Worm (Caenorhabditis elegans) whole organism, late embryonic: ENCODE measurements around the gene F14F8.9.

ENCODE experiments used
- ahr-1 ChIP-seq: sonication (generic microtip); optimal IDR thresholded peaks from 2 replicates; lab custom pipeline; 2016; ENCODE audit warnings: missing genetic modification characterization, missing compliant biosample characterization
- ceh-22 ChIP-seq: sonication (generic microtip); optimal IDR thresholded peaks from 2 replicates; lab custom pipeline; 2017; ENCODE audit warnings: missing biosample characterization, missing genetic modification characterization
- ceh-30 ChIP-seq: fragments of 150-350 bp; optimal IDR thresholded peaks from 2 replicates; lab custom pipeline; 2014; ENCODE audit warnings: missing biosample characterization, missing genetic modification characterization
- ceh-31 ChIP-seq: sonication (generic microtip); optimal IDR thresholded peaks from 2 replicates; lab custom pipeline; 2016; ENCODE audit warnings: missing genetic modification characterization, missing compliant biosample characterization
- ceh-34 ChIP-seq: sonication (generic microtip); optimal IDR thresholded peaks from 2 replicates; lab custom pipeline; 2016; ENCODE audit warnings: mild to moderate bottlenecking, missing genetic modification characterization, missing compliant biosample characterization
- ceh-45 ChIP-seq: fragments of 200-800 bp; sonication (Bioruptor generic); IDR thresholded peaks from 2 replicates; pipeline ENCODE4 v1.3.6; 2022; ENCODE audit warnings: missing genetic modification reagents, missing genetic modification characterization, missing compliant biosample characterization
- nhr-11 ChIP-seq: fragments of 150-350 bp; optimal IDR thresholded peaks from 2 replicates; lab custom pipeline; 2014; ENCODE audit warnings: missing biosample characterization, missing genetic modification characterization
- pag-3 ChIP-seq: sonication (generic microtip); optimal IDR thresholded peaks from 2 replicates; lab custom pipeline; 2016; ENCODE audit warnings: missing compliant biosample characterization, missing genetic modification characterization, borderline replicate concordance
- pha-4 ChIP-seq: fragments of 150-350 bp; optimal IDR thresholded peaks from 2 replicates; lab custom pipeline; 2018; ENCODE audit warnings: missing biosample characterization, missing genetic modification reagents, missing genetic modification characterization
- tbx-7 ChIP-seq: sonication (generic microtip); optimal IDR thresholded peaks from 2 replicates; lab custom pipeline; 2016; ENCODE audit warnings: missing genotype, missing genetic modification characterization, missing compliant biosample characterization

DNA sequence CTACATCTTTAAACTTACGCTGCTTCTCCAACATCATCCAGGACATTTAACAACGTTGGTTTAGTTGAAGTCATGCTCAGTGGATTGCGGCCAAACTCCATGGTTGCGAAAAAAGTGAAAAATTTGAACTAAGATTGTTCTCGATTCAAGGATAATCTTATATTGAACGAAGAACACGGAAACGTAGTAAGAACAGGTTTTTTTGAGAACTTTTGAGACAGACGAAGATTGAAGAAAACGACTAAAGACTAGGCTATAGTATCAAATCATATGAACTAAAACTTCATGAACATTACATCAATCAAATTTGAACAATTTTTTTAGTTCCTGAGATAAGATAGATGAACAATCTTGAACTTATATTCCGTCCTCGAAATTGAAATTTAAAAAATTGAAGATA, 21.3 kb downstream of the F14F8.9 start, which contains the start of gene W06G6.10:
- TF ChIP-seq ceh-34 (tag; lab: Kevin White, UChicago) (no peak), tbx-7 (tag; lab: Kevin White, UChicago) (no peak), ceh-30 (tag; lab: Kevin White, UChicago) (no peak), nhr-11 (tag; lab: Kevin White, UChicago) (no peak), ceh-45 (no peak), pha-4 (no peak), ceh-22 (tag; lab: Kevin White, UChicago) (no peak), pag-3 (tag; lab: Kevin White, UChicago) (no peak), ceh-31 (tag; lab: Kevin White, UChicago) (no peak), ahr-1 (no peak)
